Fruit fly (Drosophila melanogaster) S2 (cell line): ENCODE measurements around the gene nerfin-1.

ENCODE experiments used
- CG8478 ChIP-seq: fragments of >200 bp; optimal IDR thresholded peaks from 2 replicates; lab custom pipeline; 2018
- CTCF ChIP-seq, 2 experiments: fragments of >200 bp; optimal IDR thresholded peaks; 2 replicates each; lab custom pipeline; 2018

DNA sequence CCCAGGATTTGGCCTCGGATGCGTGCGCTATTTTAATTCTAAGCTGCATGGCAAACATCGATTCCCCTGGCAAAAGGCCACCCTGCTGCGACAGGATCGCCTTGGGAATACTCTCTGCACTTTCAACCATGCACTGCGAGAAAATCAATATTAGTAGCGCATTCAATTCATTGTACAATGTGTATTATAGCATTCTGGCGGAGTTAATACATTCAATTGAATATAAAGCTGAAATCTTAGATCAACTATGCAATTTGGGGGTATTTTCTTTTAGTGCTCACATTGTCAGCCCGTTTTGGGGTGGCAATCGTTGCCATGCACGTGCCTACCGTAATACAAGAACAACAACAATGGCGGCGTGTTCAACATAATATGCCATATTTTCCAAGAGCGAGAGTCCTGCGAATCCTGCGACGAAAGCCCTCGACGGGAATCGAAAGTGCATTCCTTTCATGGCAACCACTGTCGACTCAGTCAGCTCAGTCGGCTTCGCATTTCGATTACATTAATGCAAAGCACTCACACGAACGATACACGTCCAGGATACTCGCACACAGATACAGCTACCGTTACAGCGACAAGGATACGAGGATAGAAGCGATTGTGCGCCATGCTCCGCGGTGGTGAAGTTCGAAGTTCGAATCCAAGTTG, 1.1 kb upstream of the nerfin-1 start:
- TF ChIP-seq CG8478 (lab: Kevin White, UChicago) (no peak), CTCF (optimal IDR thresholded peaks at IDR 0.05; lab: Kevin White, UChicago) (no peak)
